Comparison of ENCODE assay signal across 4 fruit fly cellular contexts in the genomic region with DNA sequence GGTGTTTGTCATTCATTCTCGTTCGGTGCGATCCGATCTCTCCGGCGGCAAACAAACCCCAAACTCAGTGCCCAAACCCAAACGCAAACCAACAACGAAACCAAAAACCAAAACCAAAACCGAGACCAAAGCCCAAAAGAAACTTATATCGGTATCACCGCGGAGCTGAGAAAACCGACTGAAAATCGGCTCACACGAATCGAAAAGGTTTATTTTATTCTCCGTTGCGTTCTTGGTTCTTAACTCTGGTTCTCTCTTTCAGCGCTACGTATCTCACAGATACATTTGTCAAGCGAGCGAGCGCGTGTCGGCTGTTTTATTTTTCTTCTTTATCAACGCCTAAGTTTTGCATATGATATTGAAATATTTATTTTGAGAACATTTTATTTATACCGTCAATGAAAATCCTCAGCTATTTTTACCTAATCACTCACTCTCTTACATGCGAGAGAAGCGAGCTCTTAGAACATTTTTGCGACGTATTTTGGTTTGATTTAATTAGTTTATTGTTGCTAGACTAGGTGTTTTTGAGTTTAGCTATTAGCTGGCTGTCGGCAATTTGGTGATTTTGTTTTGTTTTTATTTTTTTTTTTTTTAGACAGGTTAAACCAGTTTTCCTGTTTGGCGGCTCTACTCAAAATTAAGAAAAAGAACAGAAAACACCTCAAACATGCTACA.
TF ChIP-seq lines count a peak whose summit lies in the region.

No protein-coding gene starts in this region.

- TF ChIP-seq CTCF in whole organism, embryonic (GFP tag; optimal IDR thresholded peaks at IDR 0.05; lab: Kevin White, UChicago), result no peak

TF ChIP-seq in whole organism, adult, 20 proteins besides CTCF, POLR2A, EP300 and RAD21:
- TF ChIP-seq kay (GFP tag; lab: Kevin White, UChicago; ENCODE audit: borderline replicate concordance) (peak; percentile 86), Clk (GFP tag; optimal IDR thresholded peaks at IDR 0.05; lab: Kevin White, UChicago) (no peak)
TF ChIP-seq in whole organism, adult: peak in this region for 1.

TF ChIP-seq in whole organism, embryonic, 481 proteins besides CTCF, POLR2A, EP300 and RAD21 (continues in another document):
- TF ChIP-seq ems (GFP tag; optimal IDR thresholded peaks at IDR 0.05; lab: Kevin White, UChicago) (no peak), stwl (tag; optimal IDR thresholded peaks at IDR 0.05; lab: Kevin White, UChicago) (peak; percentile 5), Camta (GFP tag; optimal IDR thresholded peaks at IDR 0.05; lab: Kevin White, UChicago) (no peak), fd64A (GFP tag; optimal IDR thresholded peaks at IDR 0.05; lab: Kevin White, UChicago) (no peak), CG10462 (GFP tag; optimal IDR thresholded peaks at IDR 0.05; lab: Kevin White, UChicago) (no peak), dpn (GFP tag; optimal IDR thresholded peaks at IDR 0.05; lab: Kevin White, UChicago) (no peak), lab (GFP tag; optimal IDR thresholded peaks at IDR 0.05; lab: Kevin White, UChicago) (peak; percentile 17), Med (GFP tag; lab: Kevin White, UChicago) (peak; percentile 32), zen2 (GFP tag; IDR thresholded peaks at IDR 0.05; lab: Robert Waterston, UW; ENCODE audit: partially characterized antibody) (no peak), so (GFP tag; IDR thresholded peaks at IDR 0.05; lab: Robert Waterston, UW) (no peak), CG13894 (tag; optimal IDR thresholded peaks at IDR 0.05; lab: Kevin White, UChicago) (peak; percentile 91), amos (GFP tag; IDR thresholded peaks at IDR 0.05; lab: Robert Waterston, UW; ENCODE audit: partially characterized antibody) (no peak), abd-A (tag; optimal IDR thresholded peaks at IDR 0.05; lab: Kevin White, UChicago) (no peak), Trl (optimal IDR thresholded peaks at IDR 0.05; lab: Kevin White, UChicago) (peak; percentile 23 to 87), Trl (GFP tag; optimal IDR thresholded peaks at IDR 0.05; lab: Kevin White, UChicago) (no peak), CG7987 (GFP tag; optimal IDR thresholded peaks at IDR 0.05; lab: Kevin White, UChicago) (no peak), Xrp1 (GFP tag; IDR thresholded peaks at IDR 0.05; lab: Robert Waterston, UW) (0 out of 2 replicates have a peak, but pooled peaks have one; percentile 33), Deaf1 (tag; optimal IDR thresholded peaks at IDR 0.05; lab: Kevin White, UChicago) (peak; percentile 72), CG4617 (GFP tag; optimal IDR thresholded peaks at IDR 0.05; lab: Kevin White, UChicago; ENCODE audit: borderline replicate concordance) (no peak), HmgZ (tag; optimal IDR thresholded peaks at IDR 0.05; lab: Kevin White, UChicago) (peak; percentile 31), CG9876 (GFP tag; optimal IDR thresholded peaks at IDR 0.05; lab: Kevin White, UChicago) (no peak), CG17612 (GFP tag; IDR thresholded peaks at IDR 0.05; lab: Robert Waterston, UW) (no peak), sisA (GFP tag; IDR thresholded peaks at IDR 0.05; lab: Robert Waterston, UW) (no peak), CG2199 (GFP tag; IDR thresholded peaks at IDR 0.05; lab: Robert Waterston, UW) (peak; percentile 96), ara (GFP tag; IDR thresholded peaks at IDR 0.05; lab: Robert Waterston, UW) (peak; percentile 14; the same call in 1 of the 2 replicates), CG16815 (GFP tag; optimal IDR thresholded peaks at IDR 0.05; lab: Kevin White, UChicago) (no peak), CG15696 (tag; optimal IDR thresholded peaks at IDR 0.05; lab: Kevin White, UChicago) (no peak)

TF ChIP-seq in whole organism, prepupa, 60 proteins besides CTCF, POLR2A, EP300 and RAD21:
- TF ChIP-seq CG3919 (GFP tag; optimal IDR thresholded peaks at IDR 0.05; lab: Kevin White, UChicago), result no peak
- no peak for TF ChIP-seq Smox (GFP tag; optimal IDR thresholded peaks at IDR 0.05; lab: Kevin White, UChicago)
- TF ChIP-seq Hr4 (GFP tag; optimal IDR thresholded peaks at IDR 0.05; lab: Kevin White, UChicago), result no peak
- TF ChIP-seq vri (GFP tag; optimal IDR thresholded peaks at IDR 0.05; lab: Kevin White, UChicago), result peak; percentile 42
- no peak for TF ChIP-seq eg (GFP tag; IDR thresholded peaks at IDR 0.05; lab: Robert Waterston, UW)
- TF ChIP-seq fkh (GFP tag; optimal IDR thresholded peaks at IDR 0.05; lab: Kevin White, UChicago), result peak; percentile 64
- no peak for TF ChIP-seq svp (GFP tag; lab: Kevin White, UChicago)

TF ChIP-seq in whole organism, wandering third instar larva, 38 proteins besides CTCF, POLR2A, EP300 and RAD21:
- TF ChIP-seq Vsx2 (GFP tag; optimal IDR thresholded peaks at IDR 0.05; lab: Kevin White, UChicago; ENCODE audit: partially characterized antibody), result no peak
- TF ChIP-seq dl (GFP tag; optimal IDR thresholded peaks at IDR 0.05; lab: Kevin White, UChicago; ENCODE audit: insufficient read depth in 1 of 2, partially characterized antibody in 2 of 2), result peak in 1 of 2 experiments; percentile 4
- TF ChIP-seq tai (GFP tag; optimal IDR thresholded peaks at IDR 0.05; lab: Kevin White, UChicago), result peak; percentile 59
- no peak for TF ChIP-seq brk (GFP tag; optimal IDR thresholded peaks at IDR 0.05; lab: Kevin White, UChicago)
- TF ChIP-seq Jra (GFP tag; optimal IDR thresholded peaks at IDR 0.05; lab: Kevin White, UChicago), result no peak
- TF ChIP-seq dmrt93B (GFP tag; optimal IDR thresholded peaks at IDR 0.05; lab: Kevin White, UChicago), result no peak
- TF ChIP-seq Hr83 (GFP tag; optimal IDR thresholded peaks at IDR 0.05; lab: Kevin White, UChicago; ENCODE audit: poor library complexity, severe bottlenecking), result no peak
- peak; percentile 34 for TF ChIP-seq h (GFP tag; optimal IDR thresholded peaks at IDR 0.05; lab: Kevin White, UChicago)
- peak; percentile 41 for TF ChIP-seq CrebA (GFP tag; optimal IDR thresholded peaks at IDR 0.05; lab: Kevin White, UChicago; ENCODE audit: borderline replicate concordance)
- no peak for TF ChIP-seq lola (GFP tag; optimal IDR thresholded peaks at IDR 0.05; lab: Kevin White, UChicago)
- TF ChIP-seq pan (optimal IDR thresholded peaks at IDR 0.05; lab: Kevin White, UChicago), result no peak
- no peak for TF ChIP-seq Myc (optimal IDR thresholded peaks at IDR 0.05; lab: Kevin White, UChicago)
- TF ChIP-seq Dif (GFP tag; optimal IDR thresholded peaks at IDR 0.05; lab: Kevin White, UChicago; ENCODE audit: partially characterized antibody), result no peak
- TF ChIP-seq CG32264 (GFP tag; optimal IDR thresholded peaks at IDR 0.05; lab: Kevin White, UChicago), result no peak
- peak; percentile 5 for TF ChIP-seq Hnf4 (GFP tag; optimal IDR thresholded peaks at IDR 0.05; lab: Kevin White, UChicago)
TF ChIP-seq in whole organism, wandering third instar larva: peak in this region for 5.
